Fruit fly (Drosophila melanogaster) whole organism, embryonic: ENCODE results near the gene CG42847.

Experiments
- Ada2b ChIP-seq: fragments of 200-800 bp; sonication (Bioruptor generic); IDR thresholded peaks from 2 replicates; pipeline ENCODE4 v1.3.6; 2022; ENCODE audit warnings: missing biosample characterization, missing genetic modification characterization
- CG10565 ChIP-seq: fragments of 200-800 bp; sonication (Bioruptor generic); optimal IDR thresholded peaks from 3 replicates; lab custom pipeline; 2016; ENCODE audit warnings: missing biosample characterization, mild to moderate bottlenecking, missing genetic modification characterization
- CG10979 ChIP-seq: fragments of 200-800 bp; sonication (Bioruptor generic); optimal IDR thresholded peaks from 2 replicates; lab custom pipeline; 2018; ENCODE audit warnings: missing biosample characterization, mild to moderate bottlenecking, missing genetic modification characterization, moderate library complexity
- CG11398 ChIP-seq: fragments of 200-800 bp; sonication (Bioruptor generic); optimal IDR thresholded peaks from 2 replicates; lab custom pipeline; 2016; ENCODE audit warnings: missing biosample characterization, missing genetic modification characterization
- CG12236 ChIP-seq: fragments of 200-800 bp; sonication (Bioruptor generic); optimal IDR thresholded peaks from 2 replicates; lab custom pipeline; 2016; ENCODE audit warnings: missing biosample characterization, missing genetic modification characterization
- CG13123 ChIP-seq: fragments of 200-800 bp; sonication (Bioruptor generic); optimal IDR thresholded peaks from 2 replicates; lab custom pipeline; 2016; ENCODE audit warnings: missing biosample characterization, missing genetic modification characterization
- CG13775 ChIP-seq: fragments of 200-800 bp; sonication (Bioruptor generic); optimal IDR thresholded peaks from 3 replicates; lab custom pipeline; 2017; ENCODE audit warnings: missing biosample characterization, mild to moderate bottlenecking, missing genetic modification characterization
- CG15269 ChIP-seq: fragments of 200-800 bp; sonication (Bioruptor generic); optimal IDR thresholded peaks from 2 replicates; lab custom pipeline; 2018; ENCODE audit warnings: missing biosample characterization, mild to moderate bottlenecking, missing genetic modification characterization, moderate library complexity
- CG15696 ChIP-seq: fragments of 200-800 bp; sonication (Bioruptor generic); optimal IDR thresholded peaks from 2 replicates; lab custom pipeline; 2019; ENCODE audit warnings: missing biosample characterization, mild to moderate bottlenecking, missing genetic modification characterization, moderate library complexity
- CG1647 ChIP-seq: fragments of 200-800 bp; sonication (Bioruptor generic); optimal IDR thresholded peaks from 3 replicates; lab custom pipeline; 2016; ENCODE audit warnings: missing biosample characterization, missing genetic modification characterization
- CG17802 ChIP-seq: fragments of 200-800 bp; sonication (Bioruptor generic); optimal IDR thresholded peaks from 2 replicates; lab custom pipeline; 2018; ENCODE audit warnings: missing biosample characterization, mild to moderate bottlenecking, missing genetic modification characterization, moderate library complexity
- CG1792 ChIP-seq: fragments of 200-800 bp; sonication (Bioruptor generic); optimal IDR thresholded peaks from 2 replicates; lab custom pipeline; 2016; ENCODE audit warnings: missing biosample characterization, missing genetic modification characterization
- CG3065 ChIP-seq: fragments of 200-800 bp; sonication (Bioruptor generic); optimal IDR thresholded peaks from 2 replicates; lab custom pipeline; 2016; ENCODE audit warnings: missing biosample characterization, missing genetic modification characterization
- CG34224 ChIP-seq: fragments of 200-800 bp; sonication (Bioruptor generic); IDR thresholded peaks from 3 replicates; pipeline ENCODE4 v1.3.6; 2022; ENCODE audit warnings: missing biosample characterization, missing genetic modification characterization; ENCODE audit not compliant: partially characterized antibody
- CG42726 ChIP-seq: fragments of 200-800 bp; sonication (Bioruptor generic); IDR thresholded peaks from 2 replicates; pipeline ENCODE4 v1.3.6; 2022; ENCODE audit warnings: missing biosample characterization, missing genetic modification characterization; ENCODE audit not compliant: partially characterized antibody
- CG43689 ChIP-seq: fragments of 200-800 bp; sonication (Bioruptor generic); IDR thresholded peaks from 2 replicates; pipeline ENCODE4 v1.3.6; 2022; ENCODE audit warnings: missing biosample characterization, missing genetic modification characterization
- CG4730 ChIP-seq: fragments of 200-800 bp; sonication (Bioruptor generic); IDR thresholded peaks from 2 replicates; pipeline ENCODE4 v1.3.6; 2022; ENCODE audit warnings: missing biosample characterization, missing genetic modification characterization
- CG6654 ChIP-seq: fragments of 200-800 bp; sonication (Bioruptor generic); optimal IDR thresholded peaks from 2 replicates; lab custom pipeline; 2017; ENCODE audit warnings: missing biosample characterization, mild to moderate bottlenecking, missing genetic modification characterization
- CG7556 ChIP-seq: fragments of 200-800 bp; sonication (Bioruptor generic); optimal IDR thresholded peaks from 2 replicates; lab custom pipeline; 2017; ENCODE audit warnings: missing biosample characterization, mild to moderate bottlenecking, missing genetic modification characterization
- CG8924 ChIP-seq: fragments of 200-800 bp; optimal IDR thresholded peaks from 3 replicates; lab custom pipeline; 2019; ENCODE audit warnings: missing biosample characterization, mild to moderate bottlenecking, missing genetic modification characterization, moderate library complexity
- Chrac-16 ChIP-seq: fragments of 200-800 bp; sonication (Bioruptor generic); optimal IDR thresholded peaks from 3 replicates; lab custom pipeline; 2016; ENCODE audit warnings: missing biosample characterization, missing genetic modification characterization
- D19B ChIP-seq: fragments of 200-800 bp; sonication (Bioruptor generic); optimal IDR thresholded peaks from 2 replicates; lab custom pipeline; 2017; ENCODE audit warnings: missing biosample characterization, mild to moderate bottlenecking, missing genetic modification characterization
- Deaf1 ChIP-seq: fragments of 200-800 bp; optimal IDR thresholded peaks from 3 replicates; lab custom pipeline; 2019; ENCODE audit warnings: missing biosample characterization, mild to moderate bottlenecking, missing genetic modification characterization, moderate library complexity
- Lpt ChIP-seq: fragments of >200 bp; optimal IDR thresholded peaks from 2 replicates; lab custom pipeline; 2018; ENCODE audit warnings: missing biosample characterization, missing genetic modification characterization
- Max ChIP-seq: fragments of 200-800 bp; sonication (Bioruptor generic); optimal IDR thresholded peaks from 2 replicates; lab custom pipeline; 2016; ENCODE audit warnings: missing biosample characterization, mild to moderate bottlenecking, missing genetic modification characterization
- Myb ChIP-seq: fragments of 200-800 bp; sonication (Bioruptor generic); optimal IDR thresholded peaks from 2 replicates; lab custom pipeline; 2016; ENCODE audit warnings: missing biosample characterization, missing genetic modification characterization
- NFAT ChIP-seq: fragments of 200-800 bp; sonication (Bioruptor generic); IDR thresholded peaks from 2 replicates; pipeline ENCODE4 v1.3.6; 2022; ENCODE audit warnings: missing biosample characterization, missing genetic modification characterization
- NK7.1 ChIP-seq: fragments of 200-800 bp; sonication (Bioruptor generic); optimal IDR thresholded peaks from 3 replicates; lab custom pipeline; 2016; ENCODE audit warnings: missing biosample characterization, missing genetic modification characterization
- Optix ChIP-seq: fragments of 200-800 bp; sonication (Bioruptor generic); IDR thresholded peaks from 3 replicates; pipeline ENCODE4 v1.3.6; 2022; ENCODE audit warnings: missing biosample characterization, missing genetic modification characterization
- Ptx1 ChIP-seq: fragments of 200-800 bp; sonication (Bioruptor generic); IDR thresholded peaks from 2 replicates; pipeline ENCODE4 v1.3.6; 2022; ENCODE audit warnings: missing biosample characterization, missing genetic modification characterization
- Rfx ChIP-seq: fragments of 200-800 bp; sonication (Bioruptor generic); IDR thresholded peaks from 2 replicates; pipeline ENCODE4 v1.3.6; 2022; ENCODE audit warnings: missing biosample characterization, missing genetic modification characterization
- Sry-β ChIP-seq: fragments of 200-800 bp; sonication (Bioruptor generic); optimal IDR thresholded peaks from 2 replicates; lab custom pipeline; 2018; ENCODE audit warnings: missing biosample characterization, mild to moderate bottlenecking, missing genetic modification characterization, moderate library complexity
- Ssrp ChIP-seq: fragments of 200-800 bp; sonication (Bioruptor generic); optimal IDR thresholded peaks from 2 replicates; lab custom pipeline; 2018; ENCODE audit warnings: missing biosample characterization, mild to moderate bottlenecking, missing genetic modification characterization, moderate library complexity
- ara ChIP-seq: fragments of 200-800 bp; sonication (Bioruptor generic); IDR thresholded peaks from 2 replicates; pipeline ENCODE4 v1.3.6; 2022; ENCODE audit warnings: missing biosample characterization, missing genetic modification characterization
- chm ChIP-seq: fragments of 200-800 bp; sonication (Bioruptor generic); IDR thresholded peaks from 2 replicates; pipeline ENCODE4 v1.3.6; 2022; ENCODE audit warnings: missing biosample characterization, missing genetic modification characterization
- dpn ChIP-seq, 2 experiments: fragments of 200-800 bp; sonication (Bioruptor generic); optimal IDR thresholded peaks; 3 replicates each; lab custom pipeline; 2016; ENCODE audit warnings: missing biosample characterization in 2 of 2, missing genetic modification characterization in 2 of 2
- fd64A ChIP-seq: fragments of 200-800 bp; sonication (Bioruptor generic); optimal IDR thresholded peaks from 3 replicates; lab custom pipeline; 2018; ENCODE audit warnings: missing biosample characterization, mild to moderate bottlenecking, missing genetic modification characterization
- gcm2 ChIP-seq: fragments of 200-800 bp; sonication (Bioruptor generic); optimal IDR thresholded peaks from 2 replicates; lab custom pipeline; 2016; ENCODE audit warnings: missing biosample characterization, missing genetic modification characterization
- grn ChIP-seq: fragments of 200-800 bp; sonication (Bioruptor generic); optimal IDR thresholded peaks from 3 replicates; lab custom pipeline; 2017; ENCODE audit warnings: missing biosample characterization, missing genetic modification characterization
- odd ChIP-seq: fragments of 200-800 bp; sonication (Bioruptor generic); optimal IDR thresholded peaks from 2 replicates; lab custom pipeline; 2017; ENCODE audit warnings: missing biosample characterization, mild to moderate bottlenecking, missing genetic modification characterization
- pb ChIP-seq: fragments of 200-800 bp; sonication (Bioruptor generic); optimal IDR thresholded peaks from 3 replicates; lab custom pipeline; 2016; ENCODE audit warnings: missing biosample characterization, missing genetic modification characterization
- rib ChIP-seq: fragments of 200-800 bp; sonication (Bioruptor generic); IDR thresholded peaks from 2 replicates; pipeline ENCODE4 v1.3.6; 2022; ENCODE audit warnings: missing biosample characterization, missing genetic modification characterization
- row ChIP-seq: fragments of 200-800 bp; sonication (Bioruptor generic); IDR thresholded peaks from 3 replicates; pipeline ENCODE4 v1.3.6; 2022; ENCODE audit warnings: missing biosample characterization, missing genetic modification characterization
- sc ChIP-seq, 3 experiments: fragments of >200 bp in 2 of 3; fragments of 200-800 bp in 1 of 3; sonication (Bioruptor generic) in 1 of 3; optimal IDR thresholded peaks; 2 replicates in 2 of 3; 3 replicates in 1 of 3; lab custom pipeline; 2017; ENCODE audit warnings: mild to moderate bottlenecking in 1 of 3, missing biosample characterization in 1 of 3, missing genetic modification characterization in 1 of 3, missing genetic modification reagents in 1 of 3
- slou ChIP-seq: fragments of 200-800 bp; sonication (Bioruptor generic); optimal IDR thresholded peaks from 3 replicates; lab custom pipeline; 2016; ENCODE audit warnings: missing biosample characterization, missing genetic modification characterization
- stwl ChIP-seq: fragments of 200-800 bp; sonication (Bioruptor generic); optimal IDR thresholded peaks from 3 replicates; lab custom pipeline; 2018; ENCODE audit warnings: missing biosample characterization, mild to moderate bottlenecking, missing genetic modification characterization, moderate library complexity
- zen2 ChIP-seq: fragments of 200-800 bp; sonication (Bioruptor generic); IDR thresholded peaks from 3 replicates; pipeline ENCODE4 v1.3.6; 2022; ENCODE audit warnings: missing biosample characterization, missing genetic modification characterization; ENCODE audit not compliant: partially characterized antibody

The CG42847 gene

dm6 chr2L:9430992-9431602, 3.4 kb downstream of the CG42847 start, which contains the start of the genes FucTB and scat (continued):
- TF ChIP-seq CG7556 (GFP tag; lab: Kevin White, UChicago) = peak; percentile 94
- TF ChIP-seq CG3065 = peak; percentile 75
- peak; percentile 94 for TF ChIP-seq row (GFP tag; lab: Robert Waterston, UW)
- peak; percentile 81 for TF ChIP-seq ara (GFP tag; lab: Robert Waterston, UW)
- peak; percentile 64 for TF ChIP-seq CG1647
- peak; percentile 75; the same call in 1 of the 2 replicates for TF ChIP-seq CG43689 (GFP tag; lab: Robert Waterston, UW)
- TF ChIP-seq CG13123 (GFP tag; lab: Kevin White, UChicago) = peak; percentile 69
- peak; percentile 97 for TF ChIP-seq CG15696 (tag; lab: Kevin White, UChicago)
- TF ChIP-seq CG1792 (GFP tag; lab: Kevin White, UChicago) = peak; percentile 79
- TF ChIP-seq chm (GFP tag; lab: Robert Waterston, UW) = no peak
- TF ChIP-seq CG17802 (tag; lab: Kevin White, UChicago) = peak; percentile 70
- TF ChIP-seq fd64A = no peak
- no peak for TF ChIP-seq pb (GFP tag; lab: Kevin White, UChicago)
- peak; percentile 98 for TF ChIP-seq CG13775 (GFP tag; lab: Kevin White, UChicago)
- no peak for TF ChIP-seq grn
- peak; percentile 69 for TF ChIP-seq Deaf1 (tag; lab: Kevin White, UChicago)
- TF ChIP-seq Chrac-16 (GFP tag; lab: Kevin White, UChicago) = peak; percentile 91
- TF ChIP-seq CG11398 (GFP tag; lab: Kevin White, UChicago) = peak; percentile 35
- 0 out of 3 replicates have a peak, but pooled peaks have one; percentile 8 for TF ChIP-seq CG34224 (GFP tag; lab: Robert Waterston, UW)
- peak; percentile 86 for TF ChIP-seq CG4730 (GFP tag; lab: Robert Waterston, UW)
- TF ChIP-seq Lpt (GFP tag; lab: Kevin White, UChicago) = no peak
- TF ChIP-seq stwl (tag; lab: Kevin White, UChicago) = peak; percentile 71
- peak; percentile 88 for TF ChIP-seq slou

dm6 chr2L:9435099-9435498, 7.4 kb downstream of the CG42847 start, which contains the start of gene CG3769:
CG3769 (plus strand) TSS chr2L:9435399.
- TF ChIP-seq CG12236 (no peak), Myb (GFP tag; lab: Kevin White, UChicago) (peak; percentile 29), gcm2 (GFP tag; lab: Kevin White, UChicago) (no peak), Rfx (peak; percentile 22; the same call in 1 of the 2 replicates)

dm6 chr2L:9436504-9436903, 8.8 kb downstream of the CG42847 start, which contains the start of gene RpS28-like:
RpS28-like (plus strand) TSS chr2L:9436804.
- TF ChIP-seq D19B (GFP tag; lab: Kevin White, UChicago) (no peak), Ssrp (tag; lab: Kevin White, UChicago) (no peak), zen2 (no peak), CG42726 (no peak), CG10979 (tag; lab: Kevin White, UChicago) (no peak), rib (GFP tag; lab: Robert Waterston, UW) (no peak)

- TF ChIP-seq Sry-β (no peak), dpn (GFP tag; optimal IDR thresholded peaks at IDR 0.05; lab: Kevin White, UChicago) (peak in 1 of 2 experiments; percentile 15), sc (optimal IDR thresholded peaks at IDR 0.05; lab: Kevin White, UChicago) (no peak), sc (GFP tag; optimal IDR thresholded peaks at IDR 0.05; lab: Kevin White, UChicago) (no peak), CG10565 (no peak), CG8924 (tag; lab: Kevin White, UChicago) (peak; percentile 27), NK7.1 (no peak), Ptx1 (GFP tag; lab: Robert Waterston, UW) (no peak), Max (no peak), NFAT (GFP tag; lab: Robert Waterston, UW) (no peak), CG15269 (tag; lab: Kevin White, UChicago) (no peak), Optix (no peak), odd (no peak), Ada2b (GFP tag; lab: Robert Waterston, UW) (no peak), CG6654 (GFP tag; lab: Kevin White, UChicago) (no peak)
These were observed 9.6 kb downstream of the CG42847 start, which contains the start of gene numb for dm6 chr2L:9437216-9437715. numb (plus strand) TSS chr2L:9437469.
